Worm (Caenorhabditis elegans) whole organism, mixed stage, embryonic: ENCODE results near the gene clec-127.

ENCODE experiments used
- M03D4.4 ChIP-seq: sonication (generic microtip); optimal IDR thresholded peaks from 2 replicates; lab custom pipeline; 2017; ENCODE audit warnings: mild to moderate bottlenecking, missing genetic modification characterization, missing compliant biosample characterization
- bed-3 ChIP-seq: fragments of 200-800 bp; sonication (Bioruptor generic); optimal IDR thresholded peaks from 3 replicates; lab custom pipeline; 2018; ENCODE audit warnings: mild to moderate bottlenecking, missing genetic modification characterization, moderate library complexity, missing compliant biosample characterization
- blmp-1 ChIP-seq: fragments of 150-350 bp; optimal IDR thresholded peaks from 2 replicates; lab custom pipeline; 2014; ENCODE audit warnings: missing biosample characterization, missing genetic modification characterization
- ceh-39 ChIP-seq: fragments of 150-350 bp; optimal IDR thresholded peaks from 2 replicates; lab custom pipeline; 2014; ENCODE audit warnings: missing biosample characterization, missing genetic modification characterization
- ceh-43 ChIP-seq: fragments of 200-800 bp; sonication (Bioruptor generic); optimal IDR thresholded peaks from 2 replicates; lab custom pipeline; 2018; ENCODE audit warnings: mild to moderate bottlenecking, missing genetic modification characterization, moderate library complexity, missing compliant biosample characterization
- ceh-83 ChIP-seq: fragments of 200-800 bp; sonication (Bioruptor generic); optimal IDR thresholded peaks from 2 replicates; lab custom pipeline; 2018; ENCODE audit warnings: mild to moderate bottlenecking, missing genetic modification characterization, missing compliant biosample characterization
- ces-1 ChIP-seq: fragments of 150-350 bp; optimal IDR thresholded peaks from 2 replicates; lab custom pipeline; 2014; ENCODE audit warnings: missing biosample characterization, missing genetic modification reagents, missing genetic modification characterization
- cnd-1 ChIP-seq: fragments of 200-800 bp; sonication (Bioruptor generic); optimal IDR thresholded peaks from 2 replicates; lab custom pipeline; 2018; ENCODE audit warnings: mild to moderate bottlenecking, missing genetic modification characterization, missing compliant biosample characterization
- drap-1 ChIP-seq: fragments of 200-800 bp; sonication (Bioruptor generic); optimal IDR thresholded peaks from 3 replicates; lab custom pipeline; 2018; ENCODE audit warnings: mild to moderate bottlenecking, missing genetic modification characterization, missing compliant biosample characterization
- elt-1 ChIP-seq: sonication (generic microtip); optimal IDR thresholded peaks from 2 replicates; lab custom pipeline; 2017; ENCODE audit warnings: missing genetic modification characterization, mild to moderate bottlenecking, missing compliant biosample characterization, antibody characterized with exemption, moderate library complexity, borderline replicate concordance; ENCODE audit not compliant: insufficient read depth
- elt-3 ChIP-seq: fragments of 150-350 bp; optimal IDR thresholded peaks from 2 replicates; lab custom pipeline; 2014; ENCODE audit warnings: missing biosample characterization, missing genetic modification characterization
- flh-1 ChIP-seq: fragments of 200-800 bp; sonication (Bioruptor generic); optimal IDR thresholded peaks from 2 replicates; lab custom pipeline; 2018; ENCODE audit warnings: mild to moderate bottlenecking, missing genetic modification characterization, moderate library complexity, missing compliant biosample characterization
- ham-2 ChIP-seq: fragments of 200-800 bp; sonication (Bioruptor generic); optimal IDR thresholded peaks from 2 replicates; lab custom pipeline; 2018; ENCODE audit warnings: mild to moderate bottlenecking, missing genetic modification characterization, missing compliant biosample characterization
- hlh-1 ChIP-seq: fragments of 150-350 bp; optimal IDR thresholded peaks from 2 replicates; lab custom pipeline; 2014; ENCODE audit warnings: missing biosample characterization, missing genetic modification reagents, missing genetic modification characterization
- lin-13 ChIP-seq: fragments of 150-350 bp; optimal IDR thresholded peaks from 2 replicates; lab custom pipeline; 2014; ENCODE audit warnings: missing biosample characterization, missing genetic modification characterization
- lin-32 ChIP-seq: fragments of 200-800 bp; sonication (Bioruptor generic); optimal IDR thresholded peaks from 2 replicates; lab custom pipeline; 2018; ENCODE audit warnings: mild to moderate bottlenecking, missing genetic modification characterization, missing compliant biosample characterization
- lsy-2 ChIP-seq: fragments of 150-350 bp; optimal IDR thresholded peaks from 2 replicates; lab custom pipeline; 2014; ENCODE audit warnings: missing biosample characterization, missing genetic modification characterization
- mab-5 ChIP-seq: fragments of 150-350 bp; optimal IDR thresholded peaks from 2 replicates; lab custom pipeline; 2014; ENCODE audit warnings: missing biosample characterization, missing genetic modification characterization
- mep-1 ChIP-seq: fragments of 150-350 bp; optimal IDR thresholded peaks from 2 replicates; lab custom pipeline; 2017; ENCODE audit warnings: missing biosample characterization, missing genetic modification reagents, missing genetic modification characterization, inconsistent platforms
- mls-2 ChIP-seq: sonication (generic microtip); optimal IDR thresholded peaks from 2 replicates; lab custom pipeline; 2016; ENCODE audit warnings: mild to moderate bottlenecking, missing genetic modification characterization, moderate library complexity, missing compliant biosample characterization
- nhr-2 ChIP-seq: fragments of 150-350 bp; optimal IDR thresholded peaks from 2 replicates; lab custom pipeline; 2014; ENCODE audit warnings: missing biosample characterization, missing genetic modification characterization
- nhr-237 ChIP-seq: fragments of 150-350 bp; optimal IDR thresholded peaks from 2 replicates; lab custom pipeline; 2014; ENCODE audit warnings: missing biosample characterization, missing genetic modification characterization
- nhr-28 ChIP-seq: fragments of 150-350 bp; optimal IDR thresholded peaks from 2 replicates; lab custom pipeline; 2014; ENCODE audit warnings: missing biosample characterization, missing genetic modification characterization
- pha-4 ChIP-seq: fragments of 150-350 bp; optimal IDR thresholded peaks from 2 replicates; lab custom pipeline; 2018; ENCODE audit warnings: missing biosample characterization, missing genetic modification reagents, missing genetic modification characterization
- snpc-4 ChIP-seq: fragments of 150-350 bp; optimal IDR thresholded peaks from 2 replicates; lab custom pipeline; 2014; ENCODE audit warnings: missing biosample characterization, missing genetic modification characterization
- sptf-1 ChIP-seq: sonication (generic microtip); optimal IDR thresholded peaks from 2 replicates; lab custom pipeline; 2017; ENCODE audit warnings: mild to moderate bottlenecking, missing genetic modification characterization, moderate library complexity, missing compliant biosample characterization
- tbx-8 ChIP-seq: fragments of 200-800 bp; sonication (Bioruptor generic); optimal IDR thresholded peaks from 2 replicates; lab custom pipeline; 2018; ENCODE audit warnings: mild to moderate bottlenecking, missing genetic modification characterization, moderate library complexity, missing compliant biosample characterization
- unc-120 ChIP-seq: sonication (generic microtip); optimal IDR thresholded peaks from 2 replicates; lab custom pipeline; 2017; ENCODE audit warnings: missing genetic modification characterization, missing compliant biosample characterization; ENCODE audit not compliant: poor library complexity, severe bottlenecking
- unc-39 ChIP-seq: fragments of 150-350 bp; optimal IDR thresholded peaks from 2 replicates; lab custom pipeline; 2014; ENCODE audit warnings: missing biosample characterization, missing genetic modification characterization
- unc-62 ChIP-seq: fragments of 150-350 bp; optimal IDR thresholded peaks from 2 replicates; lab custom pipeline; 2014; ENCODE audit warnings: missing biosample characterization, missing genetic modification reagents, missing genetic modification characterization
- zip-8 ChIP-seq: fragments of 150-350 bp; optimal IDR thresholded peaks from 2 replicates; lab custom pipeline; 2014; ENCODE audit warnings: missing biosample characterization, missing genetic modification characterization

The clec-127 gene

DNA sequence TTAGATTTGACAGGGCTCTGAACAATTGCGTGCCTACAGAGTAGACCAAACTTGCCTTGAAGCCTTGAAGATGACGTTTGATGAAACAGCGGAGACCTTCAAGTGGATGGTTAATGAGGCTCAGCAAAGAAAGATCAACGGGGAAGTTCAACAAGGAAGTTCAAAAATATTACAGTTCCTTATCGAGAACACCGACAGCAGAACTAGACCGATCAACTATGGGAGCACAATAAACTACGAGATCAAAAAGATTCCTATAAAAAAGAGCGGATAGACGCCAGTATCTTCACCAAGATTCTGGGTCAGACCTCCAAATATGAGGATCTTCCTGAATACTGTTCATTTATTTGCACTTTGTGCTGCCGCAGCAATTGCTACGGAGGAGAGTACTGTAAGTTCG lies 10.7 kb upstream of the clec-127 start, which contains the start of gene clec-134:
clec-134 (plus strand) TSS at position 301 of the 400 bp plus-strand sequence.
- TF ChIP-seq nhr-237 (tag; lab: Kevin White, UChicago) (no peak), mep-1 (no peak), ces-1 (no peak), mab-5 (tag; lab: Kevin White, UChicago) (no peak), mls-2 (tag; lab: Kevin White, UChicago) (no peak), lin-13 (tag; lab: Kevin White, UChicago) (no peak), ceh-39 (no peak), M03D4.4 (tag; lab: Kevin White, UChicago) (no peak), tbx-8 (GFP tag; lab: Kevin White, UChicago) (no peak), ceh-43 (GFP tag; lab: Kevin White, UChicago) (no peak), bed-3 (GFP tag; lab: Kevin White, UChicago) (no peak), elt-3 (tag; lab: Kevin White, UChicago) (no peak), blmp-1 (no peak), pha-4 (tag; lab: Kevin White, UChicago) (no peak)

DNA sequence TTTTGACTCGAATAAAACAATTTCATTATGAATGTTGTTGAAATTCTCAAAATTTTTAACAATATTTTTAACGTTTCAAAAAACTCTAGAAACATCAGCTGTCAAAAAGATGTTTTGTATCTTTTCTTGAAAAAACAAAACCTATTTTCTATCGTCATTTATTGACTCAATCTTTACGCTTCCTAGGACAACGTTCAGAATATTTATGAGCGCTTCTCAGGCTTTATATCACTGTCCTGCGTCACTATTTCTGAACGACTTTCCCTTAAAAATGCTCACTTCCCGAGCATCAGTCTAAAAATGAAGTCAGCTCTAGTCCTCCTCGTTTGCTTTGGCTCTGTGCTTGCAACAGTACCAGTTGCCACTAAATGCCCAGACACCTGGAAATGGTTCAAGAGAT lies 9.1 kb upstream of the clec-127 start, which contains the start of gene clec-133:
clec-133 (plus strand) TSS at position 301 of the 400 bp plus-strand sequence.
- TF ChIP-seq mep-1 (no peak), ceh-39 (no peak), ham-2 (GFP tag; lab: Kevin White, UChicago) (no peak), lsy-2 (tag; lab: Kevin White, UChicago) (no peak), drap-1 (GFP tag; lab: Kevin White, UChicago) (no peak), nhr-237 (tag; lab: Kevin White, UChicago) (no peak), snpc-4 (tag; lab: Kevin White, UChicago) (no peak), mls-2 (tag; lab: Kevin White, UChicago) (no peak), sptf-1 (tag; lab: Kevin White, UChicago) (no peak), lin-32 (no peak), mab-5 (tag; lab: Kevin White, UChicago) (no peak), nhr-28 (tag; lab: Kevin White, UChicago) (no peak), unc-120 (tag; lab: Kevin White, UChicago) (no peak)

DNA sequence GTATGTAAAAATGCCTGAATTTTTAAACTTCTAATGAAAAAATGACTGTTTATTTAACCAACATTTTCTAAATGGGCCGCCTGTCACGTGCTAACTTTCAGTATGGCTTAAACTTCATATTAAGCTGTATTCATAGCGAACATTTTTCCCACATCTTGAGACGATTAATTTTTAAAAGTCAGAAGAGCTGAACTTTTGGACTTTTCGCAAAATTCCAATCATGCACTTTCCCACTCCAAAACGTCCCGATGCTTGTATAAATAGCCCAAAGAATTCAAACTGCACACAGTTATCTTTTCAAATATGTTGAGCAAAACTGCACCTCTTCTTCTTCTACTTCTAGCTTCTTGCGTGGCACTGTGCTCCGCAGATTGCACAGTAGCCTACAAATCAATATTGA lies 7.7 kb upstream of the clec-127 start, which contains the start of gene clec-132:
clec-132 (plus strand) TSS at position 301 of the 400 bp plus-strand sequence.
- TF ChIP-seq ceh-83 (GFP tag; lab: Kevin White, UChicago) (no peak), unc-62 (GFP tag; lab: Kevin White, UChicago) (no peak), mep-1 (no peak), lsy-2 (tag; lab: Kevin White, UChicago) (no peak), unc-39 (no peak), ceh-43 (GFP tag; lab: Kevin White, UChicago) (no peak), ceh-39 (no peak), mls-2 (tag; lab: Kevin White, UChicago) (no peak), pha-4 (tag; lab: Kevin White, UChicago) (no peak)
- TF ChIP-seq, all 35 proteins: peak for 0

DNA sequence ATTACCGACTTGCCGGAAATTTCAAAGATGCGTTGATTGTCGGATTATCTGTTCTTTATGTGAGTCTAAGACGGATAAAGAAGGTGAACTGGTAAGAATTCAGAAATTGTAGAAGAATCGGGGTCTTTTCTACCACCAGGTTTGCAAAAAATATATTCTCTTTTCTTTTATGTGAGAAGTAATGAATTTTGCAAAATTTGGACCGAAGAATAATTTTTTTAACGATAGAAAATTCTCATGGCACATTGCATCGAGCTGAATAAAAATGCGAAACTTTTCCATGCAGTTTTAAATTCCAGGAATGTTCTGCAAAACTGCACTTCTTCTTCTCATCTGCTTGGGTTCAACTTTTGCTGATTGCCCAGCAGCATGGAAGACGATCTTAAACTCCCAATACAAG lies 4.2 kb upstream of the clec-127 start, which contains the start of gene clec-130:
clec-130 (plus strand) TSS at position 301 of the 400 bp plus-strand sequence.
- TF ChIP-seq cnd-1 (tag; lab: Kevin White, UChicago) (no peak), ces-1 (no peak), nhr-28 (tag; lab: Kevin White, UChicago) (no peak), mep-1 (no peak), M03D4.4 (tag; lab: Kevin White, UChicago) (no peak), snpc-4 (tag; lab: Kevin White, UChicago) (no peak), lin-32 (no peak), mls-2 (tag; lab: Kevin White, UChicago) (no peak), pha-4 (tag; lab: Kevin White, UChicago) (no peak), unc-39 (no peak), mab-5 (tag; lab: Kevin White, UChicago) (no peak), elt-3 (tag; lab: Kevin White, UChicago) (no peak), nhr-2 (tag; lab: Kevin White, UChicago) (no peak), nhr-237 (tag; lab: Kevin White, UChicago) (no peak), tbx-8 (GFP tag; lab: Kevin White, UChicago) (no peak), bed-3 (GFP tag; lab: Kevin White, UChicago) (no peak), blmp-1 (no peak), zip-8 (tag; lab: Kevin White, UChicago) (no peak), ceh-39 (no peak)
- TF ChIP-seq, all 35 proteins: peak for 0

DNA sequence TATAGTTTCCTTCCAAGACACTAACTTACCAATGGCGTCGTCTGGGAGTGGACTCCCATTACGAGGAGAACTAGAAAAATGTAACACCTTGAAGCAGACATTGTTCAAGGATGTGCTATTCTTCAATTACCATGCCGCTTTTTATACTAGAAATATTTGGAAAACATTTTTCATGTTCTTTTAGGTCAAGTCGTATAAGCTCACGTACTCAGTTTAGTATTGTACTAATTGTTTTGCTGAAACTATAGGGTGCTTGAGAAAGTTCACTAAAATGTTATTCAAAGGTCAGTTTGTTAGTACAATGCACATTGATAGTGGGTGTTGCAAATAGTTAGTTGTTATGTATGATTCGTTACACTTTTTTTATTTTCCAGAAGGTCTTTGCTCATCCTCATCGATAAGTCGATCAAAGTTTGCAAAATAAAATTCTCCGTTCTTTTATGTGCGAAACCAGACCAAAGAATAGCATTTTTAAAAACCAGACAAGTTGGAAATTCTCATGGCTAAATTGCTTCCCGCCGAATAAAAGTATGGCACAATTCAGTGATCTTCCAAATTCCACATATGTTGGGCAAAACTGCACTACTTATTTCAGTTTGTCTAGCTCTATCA lies 2.0 kb upstream of the clec-127 start, which contains the start of the genes clec-128 and clec-129:
clec-128 (minus strand) TSS at position 101 of the 612 bp plus-strand sequence.
clec-129 (plus strand) TSS at position 562 of the 612 bp plus-strand sequence.
- no peak for TF ChIP-seq pha-4 (tag; lab: Kevin White, UChicago)
- no peak for TF ChIP-seq ceh-83 (GFP tag; lab: Kevin White, UChicago)
- no peak for TF ChIP-seq blmp-1
- TF ChIP-seq sptf-1 (tag; lab: Kevin White, UChicago): no peak
- TF ChIP-seq nhr-237 (tag; lab: Kevin White, UChicago): no peak
- TF ChIP-seq ham-2 (GFP tag; lab: Kevin White, UChicago): no peak
- no peak for TF ChIP-seq lin-32
- no peak for TF ChIP-seq snpc-4 (tag; lab: Kevin White, UChicago)
- TF ChIP-seq elt-1 (tag; lab: Kevin White, UChicago): no peak
- TF ChIP-seq drap-1 (GFP tag; lab: Kevin White, UChicago): no peak
- TF ChIP-seq hlh-1 (tag; lab: Kevin White, UChicago): no peak
- TF ChIP-seq unc-120 (tag; lab: Kevin White, UChicago): no peak
- TF ChIP-seq unc-62 (GFP tag; lab: Kevin White, UChicago): no peak
- TF ChIP-seq nhr-28 (tag; lab: Kevin White, UChicago): no peak
- no peak for TF ChIP-seq M03D4.4 (tag; lab: Kevin White, UChicago)
- TF ChIP-seq flh-1 (GFP tag; lab: Kevin White, UChicago): no peak
